Worm (Caenorhabditis elegans): ENCODE results near the gene F57G12.2.

DNA sequence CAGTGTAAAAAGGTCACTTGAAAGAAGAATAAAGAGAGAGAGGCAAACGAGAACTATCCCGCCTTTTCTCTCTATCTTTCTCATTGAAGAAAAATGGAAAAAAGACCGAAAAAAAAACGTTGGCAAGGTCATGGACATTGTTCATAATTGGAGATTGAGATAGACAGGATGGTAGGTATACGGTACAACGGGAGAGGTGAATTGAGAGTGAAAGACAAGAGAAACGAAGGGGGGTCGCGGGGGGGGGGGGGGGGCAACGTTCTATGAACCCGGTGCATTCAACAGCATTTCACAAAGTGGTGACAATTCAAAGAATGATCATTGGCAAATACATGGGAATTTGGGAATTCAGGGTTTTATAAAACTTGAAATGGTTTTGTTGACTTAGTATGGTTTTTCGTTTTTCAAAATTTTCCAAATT, 17.0 kb upstream of the F57G12.2 start:
- no peak for TF ChIP-seq W03F9.2 (tag; optimal IDR thresholded peaks at IDR 0.05)
- TF ChIP-seq him-1 (tag; optimal IDR thresholded peaks at IDR 0.05), result no peak
- no peak for TF ChIP-seq dao-5 (tag; optimal IDR thresholded peaks at IDR 0.05)

All from whole organism, L4/young adult.